Worm (Caenorhabditis elegans): Measurements from ENCODE around the gene C29E4.12.
A peak's percentile ranks its signal among the peaks of the same experiment; 100 is the strongest.

Gene C29E4.12

ce11 chrIII:7893224-7893623 is 47.7 kb upstream of the C29E4.12 start:
- TF ChIP-seq sdz-12 (GFP tag; optimal IDR thresholded peaks at IDR 0.05) (no peak), unc-62 (GFP tag; optimal IDR thresholded peaks at IDR 0.05 in 1 of 2) (no peak), unc-62 (tag; optimal IDR thresholded peaks at IDR 0.05) (no peak), nhr-42 (GFP tag; IDR thresholded peaks at IDR 0.05) (no peak), ceh-20 (GFP tag; IDR thresholded peaks at IDR 0.05) (no peak), dve-1 (tag; optimal IDR thresholded peaks at IDR 0.05; ENCODE audit: insufficient read depth) (no peak), D1046.2 (GFP tag; IDR thresholded peaks at IDR 0.05) (no peak), Y75B8A.6 (GFP tag; IDR thresholded peaks at IDR 0.05) (no peak), ztf-11 (tag; optimal IDR thresholded peaks at IDR 0.05) (no peak), lin-29 (GFP tag; IDR thresholded peaks at IDR 0.05) (no peak), daf-16 (GFP tag; optimal IDR thresholded peaks at IDR 0.05) (no peak), daf-16 (tag; optimal IDR thresholded peaks at IDR 0.05) (no peak), nhr-48 (tag; optimal IDR thresholded peaks at IDR 0.05) (no peak), dpl-1 (GFP tag; optimal IDR thresholded peaks at IDR 0.05) (no peak), gei-8 (GFP tag; optimal IDR thresholded peaks at IDR 0.05) (no peak), unc-39 (tag; optimal IDR thresholded peaks at IDR 0.05) (no peak), arid-1 (GFP tag; conservative IDR thresholded peaks at IDR 0.05) (no peak), egl-27 (tag; optimal IDR thresholded peaks at IDR 0.05) (no peak), lin-38 (GFP tag; IDR thresholded peaks at IDR 0.05) (no peak)

- TF ChIP-seq aly-2 (tag; optimal IDR thresholded peaks at IDR 0.05) = no peak
- TF ChIP-seq sdz-12 (GFP tag; optimal IDR thresholded peaks at IDR 0.05) = no peak
- TF ChIP-seq nhr-237 (tag; optimal IDR thresholded peaks at IDR 0.05) = no peak
- no peak for TF ChIP-seq nhr-77 (tag; optimal IDR thresholded peaks at IDR 0.05)
- TF ChIP-seq daf-8 (GFP tag; IDR thresholded peaks at IDR 0.05) = no peak
- TF ChIP-seq nhr-28 (tag; optimal IDR thresholded peaks at IDR 0.05) = no peak
- no peak for TF ChIP-seq F10B5.3 (tag; optimal IDR thresholded peaks at IDR 0.05)
- TF ChIP-seq nhr-111 (GFP tag; optimal IDR thresholded peaks at IDR 0.05) = no peak
- no peak for TF ChIP-seq egl-27 (tag; optimal IDR thresholded peaks at IDR 0.05)
- TF ChIP-seq ceh-28 (tag; optimal IDR thresholded peaks at IDR 0.05) = no peak
Measured at ce11 chrIII:7894724-7895123, 46.2 kb upstream of the C29E4.12 start, which contains the start of gene ZK688.4. ZK688.4 (plus strand) TSS chrIII:7895024.

ce11 chrIII:7896925-7897324 is 44.0 kb upstream of the C29E4.12 start, which contains the start of gene ZK688.10:
ZK688.10 (minus strand) TSS chrIII:7897025.
- TF ChIP-seq nhr-42 (GFP tag; IDR thresholded peaks at IDR 0.05) (no peak), aha-1 (tag) (peak; percentile 12)

- peak; percentile 37; the same call in 1 of the 2 replicates for TF ChIP-seq dmd-6 (GFP tag; IDR thresholded peaks at IDR 0.05)
- no peak for TF ChIP-seq zfp-3 (GFP tag; conservative IDR thresholded peaks at IDR 0.05)
- TF ChIP-seq mep-1 (tag; optimal IDR thresholded peaks at IDR 0.05) = peak; percentile 26
- no peak for TF ChIP-seq egl-27 (tag; optimal IDR thresholded peaks at IDR 0.05)
- no peak for TF ChIP-seq snpc-1.2 (GFP tag; IDR thresholded peaks at IDR 0.05)
- no peak for TF ChIP-seq mdt-29 (GFP tag; IDR thresholded peaks at IDR 0.05)
- TF ChIP-seq php-3 (GFP tag; IDR thresholded peaks at IDR 0.05) = no peak
- TF ChIP-seq ceh-62 (tag; optimal IDR thresholded peaks at IDR 0.05) = no peak
- TF ChIP-seq F10B5.3 (tag; optimal IDR thresholded peaks at IDR 0.05) = no peak
- peak; percentile 27 for TF ChIP-seq hlh-11 (tag; optimal IDR thresholded peaks at IDR 0.05)
- TF ChIP-seq duxl-1 (tag; optimal IDR thresholded peaks at IDR 0.05; ENCODE audit: poor library complexity) = no peak
- TF ChIP-seq unc-130 (GFP tag; optimal IDR thresholded peaks at IDR 0.05) = no peak
- no peak for TF ChIP-seq zip-11 (GFP tag; IDR thresholded peaks at IDR 0.05)
- TF ChIP-seq lin-13 (GFP tag; optimal IDR thresholded peaks at IDR 0.05) = no peak
- TF ChIP-seq ceh-44 (GFP tag; IDR thresholded peaks at IDR 0.05) = no peak
- TF ChIP-seq hlh-30 (tag; optimal IDR thresholded peaks at IDR 0.05; ENCODE audit: insufficient read depth) = peak; percentile 33
- peak in 1 of 2 experiments; percentile 52 for TF ChIP-seq mdl-1 (tag; optimal IDR thresholded peaks at IDR 0.05)
- no peak for TF ChIP-seq gei-8 (GFP tag; optimal IDR thresholded peaks at IDR 0.05)
- TF ChIP-seq dve-1 (tag; optimal IDR thresholded peaks at IDR 0.05; ENCODE audit: insufficient read depth) = peak; percentile 44
- no peak for TF ChIP-seq ceh-82 (tag; optimal IDR thresholded peaks at IDR 0.05)
- TF ChIP-seq Y105C5A.15 (GFP tag; IDR thresholded peaks at IDR 0.05) = no peak
- TF ChIP-seq tra-1 (GFP tag; IDR thresholded peaks at IDR 0.05) = no peak
- no peak for TF ChIP-seq pha-4 (GFP tag; IDR thresholded peaks at IDR 0.05)
- TF ChIP-seq pha-4 (tag; optimal IDR thresholded peaks at IDR 0.05) = no peak
- no peak for TF ChIP-seq nhr-11 (tag; optimal IDR thresholded peaks at IDR 0.05)
Measured at ce11 chrIII:7897733-7898132, 43.2 kb upstream of the C29E4.12 start.
